Fruit fly (Drosophila melanogaster) whole organism, embryonic: ENCODE measurements around the gene Cpr30F.

ENCODE experiments used
- Abd-B ChIP-seq: fragments of 200-800 bp; sonication (Bioruptor generic); optimal IDR thresholded peaks from 2 replicates; lab custom pipeline; 2018; ENCODE audit warnings: missing biosample characterization, mild to moderate bottlenecking, missing genetic modification characterization, moderate library complexity
- CG1024 ChIP-seq: fragments of 200-800 bp; sonication (Bioruptor generic); IDR thresholded peaks from 2 replicates; pipeline ENCODE4 v1.3.6; 2022; ENCODE audit warnings: missing biosample characterization, missing genetic modification characterization
- CG10366 ChIP-seq: fragments of 200-800 bp; sonication (Bioruptor generic); IDR thresholded peaks from 2 replicates; pipeline ENCODE4 v1.3.6; 2022; ENCODE audit warnings: missing biosample characterization, missing genetic modification characterization
- CG10979 ChIP-seq: fragments of 200-800 bp; sonication (Bioruptor generic); optimal IDR thresholded peaks from 2 replicates; lab custom pipeline; 2018; ENCODE audit warnings: missing biosample characterization, mild to moderate bottlenecking, missing genetic modification characterization, moderate library complexity
- CG12071 ChIP-seq: fragments of 200-800 bp; sonication (Bioruptor generic); optimal IDR thresholded peaks from 3 replicates; lab custom pipeline; 2018; ENCODE audit warnings: missing biosample characterization, mild to moderate bottlenecking, missing genetic modification characterization
- CG12391 ChIP-seq: fragments of 200-800 bp; sonication (Bioruptor generic); optimal IDR thresholded peaks from 3 replicates; lab custom pipeline; 2018; ENCODE audit warnings: missing biosample characterization, mild to moderate bottlenecking, missing genetic modification characterization, moderate library complexity
- CG12942 ChIP-seq: fragments of 200-800 bp; sonication (Bioruptor generic); optimal IDR thresholded peaks from 3 replicates; lab custom pipeline; 2016; ENCODE audit warnings: missing biosample characterization, missing genetic modification characterization
- CG14014 ChIP-seq: fragments of 200-800 bp; sonication (Bioruptor generic); IDR thresholded peaks from 2 replicates; pipeline ENCODE4 v1.3.6; 2022; ENCODE audit warnings: missing biosample characterization, missing genetic modification characterization
- CG14710 ChIP-seq: fragments of 200-800 bp; sonication (Bioruptor generic); optimal IDR thresholded peaks from 3 replicates; lab custom pipeline; 2019; ENCODE audit warnings: missing biosample characterization, mild to moderate bottlenecking, missing genetic modification characterization, moderate library complexity
- CG1647 ChIP-seq: fragments of 200-800 bp; sonication (Bioruptor generic); optimal IDR thresholded peaks from 3 replicates; lab custom pipeline; 2016; ENCODE audit warnings: missing biosample characterization, missing genetic modification characterization
- CG16863 ChIP-seq: fragments of 200-800 bp; sonication (Bioruptor generic); optimal IDR thresholded peaks from 3 replicates; lab custom pipeline; 2016; ENCODE audit warnings: missing biosample characterization, missing genetic modification characterization
- CG17186 ChIP-seq: fragments of 200-800 bp; sonication (Bioruptor generic); optimal IDR thresholded peaks from 3 replicates; lab custom pipeline; 2017; ENCODE audit warnings: missing biosample characterization, missing genetic modification reagents, missing genetic modification characterization
- CG18764 ChIP-seq: fragments of 200-800 bp; sonication (Bioruptor generic); optimal IDR thresholded peaks from 3 replicates; lab custom pipeline; 2016; ENCODE audit warnings: missing biosample characterization, missing genetic modification characterization
- CG2116 ChIP-seq: fragments of 200-800 bp; sonication (Bioruptor generic); optimal IDR thresholded peaks from 3 replicates; lab custom pipeline; 2018; ENCODE audit warnings: missing biosample characterization, mild to moderate bottlenecking, missing genetic modification characterization
- CG2202 ChIP-seq: fragments of 200-800 bp; sonication (Bioruptor generic); optimal IDR thresholded peaks from 2 replicates; lab custom pipeline; 2018; ENCODE audit warnings: missing biosample characterization, mild to moderate bottlenecking, missing genetic modification characterization
- CG31224 ChIP-seq: fragments of 200-800 bp; sonication (Bioruptor generic); IDR thresholded peaks from 2 replicates; pipeline ENCODE4 v1.3.6; 2022; ENCODE audit warnings: missing biosample characterization, missing genetic modification characterization
- CG33213 ChIP-seq: fragments of 200-800 bp; sonication (Bioruptor generic); optimal IDR thresholded peaks from 3 replicates; lab custom pipeline; 2016; ENCODE audit warnings: missing biosample characterization, missing genetic modification characterization
- CG3838 ChIP-seq: fragments of 200-800 bp; sonication (Bioruptor generic); optimal IDR thresholded peaks from 3 replicates; lab custom pipeline; 2016; ENCODE audit warnings: missing biosample characterization, missing genetic modification characterization
- CG4820 ChIP-seq: fragments of 200-800 bp; sonication (Bioruptor generic); optimal IDR thresholded peaks from 3 replicates; lab custom pipeline; 2016; ENCODE audit warnings: missing biosample characterization, missing genetic modification characterization
- CG5245 ChIP-seq: fragments of 200-800 bp; sonication (Bioruptor generic); optimal IDR thresholded peaks from 3 replicates; lab custom pipeline; 2016; ENCODE audit warnings: missing biosample characterization, missing genetic modification characterization
- CG6683 ChIP-seq: fragments of 200-800 bp; sonication (Bioruptor generic); optimal IDR thresholded peaks from 2 replicates; lab custom pipeline; 2017; ENCODE audit warnings: missing biosample characterization, mild to moderate bottlenecking, missing genetic modification characterization, missing genetic modification reagents
- CG8478 ChIP-seq: fragments of >200 bp; optimal IDR thresholded peaks from 2 replicates; lab custom pipeline; 2018
- Drgx ChIP-seq: fragments of 200-800 bp; sonication (Bioruptor generic); IDR thresholded peaks from 2 replicates; pipeline ENCODE4 v1.3.6; 2022; ENCODE audit warnings: missing biosample characterization, missing genetic modification characterization
- Hr39 ChIP-seq: fragments of >200 bp; optimal IDR thresholded peaks from 2 replicates; lab custom pipeline; 2017
- Lim3 ChIP-seq: fragments of 200-800 bp; sonication (Bioruptor generic); IDR thresholded peaks from 2 replicates; pipeline ENCODE4 v1.3.6; 2022; ENCODE audit warnings: missing biosample characterization, missing genetic modification characterization
- MBD-R2 ChIP-seq: fragments of 200-800 bp; sonication (Bioruptor generic); IDR thresholded peaks from 2 replicates; pipeline ENCODE4 v1.3.6; 2022; ENCODE audit warnings: missing biosample characterization, missing genetic modification characterization
- Max ChIP-seq: fragments of 200-800 bp; sonication (Bioruptor generic); optimal IDR thresholded peaks from 2 replicates; lab custom pipeline; 2016; ENCODE audit warnings: missing biosample characterization, mild to moderate bottlenecking, missing genetic modification characterization
- Nf-YA ChIP-seq: fragments of 200-800 bp; sonication (Bioruptor generic); IDR thresholded peaks from 2 replicates; pipeline ENCODE4 v1.3.6; 2022; ENCODE audit warnings: missing biosample characterization, missing genetic modification characterization
- Scr ChIP-seq: fragments of 200-800 bp; sonication (Bioruptor generic); IDR thresholded peaks from 2 replicates; pipeline ENCODE4 v1.3.6; 2022; ENCODE audit warnings: missing biosample characterization, missing genetic modification characterization; ENCODE audit not compliant: partially characterized antibody
- Vsx1 ChIP-seq: fragments of 200-800 bp; sonication (Bioruptor generic); optimal IDR thresholded peaks from 2 replicates; lab custom pipeline; 2017; ENCODE audit warnings: missing biosample characterization, mild to moderate bottlenecking, missing genetic modification characterization, missing genetic modification reagents
- ab ChIP-seq: fragments of 200-800 bp; sonication (Bioruptor generic); optimal IDR thresholded peaks from 2 replicates; lab custom pipeline; 2016; ENCODE audit warnings: missing biosample characterization, missing genetic modification characterization
- ash1 ChIP-seq: fragments of 200-800 bp; sonication (Bioruptor generic); optimal IDR thresholded peaks from 2 replicates; lab custom pipeline; 2018; ENCODE audit warnings: missing biosample characterization, mild to moderate bottlenecking, missing genetic modification characterization
- ato ChIP-seq: fragments of 200-800 bp; sonication (Bioruptor generic); IDR thresholded peaks from 2 replicates; pipeline ENCODE4 v1.3.6; 2022; ENCODE audit warnings: missing biosample characterization, missing genetic modification characterization; ENCODE audit not compliant: partially characterized antibody
- bigmax ChIP-seq: fragments of 200-800 bp; sonication (Bioruptor generic); optimal IDR thresholded peaks from 2 replicates; lab custom pipeline; 2018; ENCODE audit warnings: missing biosample characterization, mild to moderate bottlenecking, missing genetic modification characterization
- emc ChIP-seq: fragments of 200-800 bp; sonication (Bioruptor generic); optimal IDR thresholded peaks from 2 replicates; lab custom pipeline; 2016; ENCODE audit warnings: missing biosample characterization, missing genetic modification characterization
- fru ChIP-seq: fragments of >200 bp; optimal IDR thresholded peaks from 2 replicates; lab custom pipeline; 2017
- gce ChIP-seq: fragments of 200-800 bp; sonication (Bioruptor generic); IDR thresholded peaks from 3 replicates; pipeline ENCODE4 v1.3.6; 2022; ENCODE audit warnings: missing biosample characterization, missing genetic modification characterization
- insv ChIP-seq, 2 experiments: fragments of 200-800 bp; sonication (Bioruptor generic); optimal IDR thresholded peaks; 3 replicates each; lab custom pipeline; 2016 to 2018; ENCODE audit warnings: missing biosample characterization in 2 of 2, missing genetic modification characterization in 2 of 2
- klu ChIP-seq: fragments of 200-800 bp; sonication (Bioruptor generic); IDR thresholded peaks from 2 replicates; pipeline ENCODE4 v1.3.6; 2022; ENCODE audit warnings: missing biosample characterization, missing genetic modification characterization
- kni ChIP-seq: fragments of 200-800 bp; sonication (Bioruptor generic); optimal IDR thresholded peaks from 3 replicates; lab custom pipeline; 2017; ENCODE audit warnings: mild to moderate bottlenecking, missing biosample characterization, missing genetic modification reagents, missing genetic modification characterization
- lilli ChIP-seq: fragments of 200-800 bp; sonication (Bioruptor generic); optimal IDR thresholded peaks from 3 replicates; lab custom pipeline; 2016; ENCODE audit warnings: missing biosample characterization, missing genetic modification characterization
- odd ChIP-seq: fragments of 200-800 bp; sonication (Bioruptor generic); optimal IDR thresholded peaks from 2 replicates; lab custom pipeline; 2017; ENCODE audit warnings: missing biosample characterization, mild to moderate bottlenecking, missing genetic modification characterization
- org-1 ChIP-seq: fragments of 200-800 bp; sonication (Bioruptor generic); optimal IDR thresholded peaks from 2 replicates; lab custom pipeline; 2017; ENCODE audit warnings: missing biosample characterization, missing genetic modification characterization
- otp ChIP-seq: fragments of 200-800 bp; sonication (Bioruptor generic); IDR thresholded peaks from 3 replicates; pipeline ENCODE4, ENCODE4 v1.3.6; 2022; ENCODE audit warnings: missing biosample characterization, missing genetic modification characterization
- row ChIP-seq: fragments of 200-800 bp; sonication (Bioruptor generic); IDR thresholded peaks from 3 replicates; pipeline ENCODE4 v1.3.6; 2022; ENCODE audit warnings: missing biosample characterization, missing genetic modification characterization
- sr ChIP-seq: fragments of 200-800 bp; sonication (Bioruptor generic); IDR thresholded peaks from 3 replicates; pipeline ENCODE4 v1.3.6; 2022; ENCODE audit warnings: missing biosample characterization, missing genetic modification characterization
- ssp ChIP-seq: fragments of 200-800 bp; sonication (Bioruptor generic); IDR thresholded peaks from 2 replicates; pipeline ENCODE4 v1.3.6; 2022; ENCODE audit warnings: missing biosample characterization, missing genetic modification characterization
- sug ChIP-seq: fragments of 200-800 bp; optimal IDR thresholded peaks from 2 replicates; lab custom pipeline; 2019; ENCODE audit warnings: missing biosample characterization, mild to moderate bottlenecking, missing genetic modification characterization, moderate library complexity
- tgo ChIP-seq: fragments of 200-800 bp; sonication (Bioruptor generic); IDR thresholded peaks from 3 replicates; pipeline ENCODE4 v1.3.6; 2022; ENCODE audit warnings: missing biosample characterization, missing genetic modification characterization
- vfl ChIP-seq: fragments of 200-800 bp; sonication (Bioruptor generic); optimal IDR thresholded peaks from 2 replicates; lab custom pipeline; 2016; ENCODE audit warnings: missing biosample characterization, missing genetic modification characterization
- vnd ChIP-seq: fragments of 200-800 bp; sonication (Bioruptor generic); IDR thresholded peaks from 3 replicates; pipeline ENCODE4 v1.3.6; 2022; ENCODE audit warnings: missing biosample characterization, missing genetic modification characterization; ENCODE audit not compliant: partially characterized antibody
- vvl ChIP-seq: fragments of 200-800 bp; sonication (Bioruptor generic); IDR thresholded peaks from 2 replicates; pipeline ENCODE4 v1.3.6; 2022; ENCODE audit warnings: missing biosample characterization, missing genetic modification characterization

Cpr30F gene

DNA sequence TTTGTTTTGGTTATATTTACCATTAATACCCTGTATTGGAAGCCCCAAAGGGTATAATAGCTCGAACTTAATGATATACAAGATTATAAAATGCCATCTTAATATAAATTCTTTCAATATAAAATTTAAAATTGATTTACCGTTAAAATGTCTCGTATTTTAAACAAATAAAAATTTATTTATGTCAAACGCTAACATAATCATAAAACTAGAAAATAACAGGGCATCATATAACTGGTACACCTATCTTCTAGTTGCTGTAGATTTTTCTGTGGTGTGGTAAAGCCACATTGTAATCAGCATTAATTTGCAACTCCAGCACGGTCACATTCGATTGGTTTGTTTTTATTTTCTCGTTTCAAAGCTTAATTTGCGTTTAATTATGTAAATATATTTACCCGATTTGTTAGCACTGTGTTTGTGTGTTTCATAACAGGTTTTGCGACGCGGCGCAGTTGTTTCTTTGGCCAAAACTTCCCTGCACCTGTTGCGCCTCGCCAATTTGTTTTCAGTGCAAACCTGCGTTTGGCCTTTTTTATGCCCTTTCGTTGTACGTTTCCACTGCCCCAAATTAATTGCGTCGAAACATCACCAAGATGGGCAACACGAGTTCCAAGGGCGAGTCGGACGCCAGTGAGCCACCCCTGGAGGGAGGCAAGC, 24.2 kb upstream of the Cpr30F start, which contains the start of the genes CG4658 and CG5846 (continued):
- TF ChIP-seq CG6683 (GFP tag; lab: Kevin White, UChicago) (peak; percentile 75), insv (GFP tag; optimal IDR thresholded peaks at IDR 0.05; lab: Kevin White, UChicago) (peak in 1 of 2 experiments; percentile 39), vvl (peak; percentile 98), klu (peak; percentile 87), CG14710 (peak; percentile 96), row (GFP tag; lab: Robert Waterston, UW) (peak; percentile 99), Lim3 (GFP tag; lab: Robert Waterston, UW) (peak; percentile 61; the same call in 1 of the 2 replicates), gce (GFP tag; lab: Robert Waterston, UW) (peak; percentile 87), CG4820 (GFP tag; lab: Kevin White, UChicago) (peak; percentile 90), Nf-YA (GFP tag; lab: Robert Waterston, UW) (peak; percentile 88), CG2202 (tag; lab: Kevin White, UChicago) (peak; percentile 91), ato (GFP tag; lab: Robert Waterston, UW) (no peak), vnd (GFP tag; lab: Robert Waterston, UW) (no peak), lilli (GFP tag; lab: Kevin White, UChicago) (peak; percentile 94), CG12942 (GFP tag; lab: Kevin White, UChicago) (peak; percentile 94), CG10979 (peak; percentile 96), CG12391 (tag; lab: Kevin White, UChicago) (peak; percentile 98), CG18764 (peak; percentile 93), CG1024 (peak; percentile 88), Max (GFP tag; lab: Kevin White, UChicago) (peak; percentile 90), CG17186 (GFP tag; lab: Kevin White, UChicago) (peak; percentile 65), CG3838 (GFP tag; lab: Kevin White, UChicago) (peak; percentile 82), CG12071 (GFP tag; lab: Kevin White, UChicago) (peak; percentile 66), ash1 (GFP tag; lab: Kevin White, UChicago) (no peak), MBD-R2 (peak; percentile 92), emc (GFP tag; lab: Kevin White, UChicago) (peak; percentile 30), Hr39 (no peak), CG10366 (GFP tag; lab: Robert Waterston, UW) (peak; percentile 92), odd (peak; percentile 89), bigmax (GFP tag; lab: Kevin White, UChicago) (peak; percentile 22), CG2116 (GFP tag; lab: Kevin White, UChicago) (peak; percentile 91), Abd-B (GFP tag; lab: Kevin White, UChicago) (peak; percentile 96), ab (GFP tag; lab: Kevin White, UChicago) (peak; percentile 26), CG33213 (GFP tag; lab: Kevin White, UChicago) (peak; percentile 42), CG31224 (GFP tag; lab: Robert Waterston, UW) (peak; percentile 90), CG5245 (peak; percentile 86), kni (GFP tag; lab: Kevin White, UChicago) (peak; percentile 29), CG16863 (GFP tag; lab: Kevin White, UChicago) (peak; percentile 87), fru (lab: Kevin White, UChicago) (no peak), sr (GFP tag; lab: Robert Waterston, UW) (peak; percentile 44; the same call in 1 of the 3 replicates), CG14014 (GFP tag; lab: Robert Waterston, UW) (peak; percentile 92), otp (GFP tag; lab: Robert Waterston, UW) (peak; percentile 88), CG8478 (lab: Kevin White, UChicago) (no peak), vfl (GFP tag; lab: Kevin White, UChicago) (peak; percentile 59), tgo (GFP tag; lab: Robert Waterston, UW) (peak; percentile 98), ssp (GFP tag; lab: Robert Waterston, UW) (peak; percentile 88), sug (peak; percentile 85), Scr (GFP tag; lab: Robert Waterston, UW) (no peak), CG1647 (GFP tag; lab: Kevin White, UChicago) (peak; percentile 71), Drgx (GFP tag; lab: Robert Waterston, UW) (peak; percentile 94), Vsx1 (GFP tag; lab: Kevin White, UChicago) (peak; percentile 83), org-1 (GFP tag; lab: Kevin White, UChicago) (peak; percentile 85)
